Fruit fly (Drosophila melanogaster) whole organism, embryonic: Measurements from ENCODE around the gene Drsl5.

ENCODE experiments used
- Blimp-1 ChIP-seq: fragments of 200-800 bp; sonication (Bioruptor generic); optimal IDR thresholded peaks from 3 replicates; lab custom pipeline; 2018; ENCODE audit warnings: missing biosample characterization, missing genetic modification characterization, mild to moderate bottlenecking, moderate library complexity, missing genetic modification reagents
- CG10209 ChIP-seq: fragments of 200-800 bp; sonication (Bioruptor generic); optimal IDR thresholded peaks from 3 replicates; lab custom pipeline; 2017; ENCODE audit warnings: missing biosample characterization, mild to moderate bottlenecking, missing genetic modification characterization, missing genetic modification reagents
- CG10462 ChIP-seq: fragments of 200-800 bp; sonication (Bioruptor generic); optimal IDR thresholded peaks from 2 replicates; lab custom pipeline; 2016; ENCODE audit warnings: missing biosample characterization, missing genetic modification characterization
- CG12071 ChIP-seq: fragments of 200-800 bp; sonication (Bioruptor generic); optimal IDR thresholded peaks from 3 replicates; lab custom pipeline; 2018; ENCODE audit warnings: missing biosample characterization, mild to moderate bottlenecking, missing genetic modification characterization
- CG12391 ChIP-seq: fragments of 200-800 bp; sonication (Bioruptor generic); optimal IDR thresholded peaks from 3 replicates; lab custom pipeline; 2018; ENCODE audit warnings: missing biosample characterization, mild to moderate bottlenecking, missing genetic modification characterization, moderate library complexity
- CG15269 ChIP-seq: fragments of 200-800 bp; sonication (Bioruptor generic); optimal IDR thresholded peaks from 2 replicates; lab custom pipeline; 2018; ENCODE audit warnings: missing biosample characterization, mild to moderate bottlenecking, missing genetic modification characterization, moderate library complexity
- CG1529 ChIP-seq: fragments of 200-800 bp; sonication (Bioruptor generic); optimal IDR thresholded peaks from 3 replicates; lab custom pipeline; 2018; ENCODE audit warnings: missing biosample characterization, missing genetic modification characterization
- CG1647 ChIP-seq: fragments of 200-800 bp; sonication (Bioruptor generic); optimal IDR thresholded peaks from 3 replicates; lab custom pipeline; 2016; ENCODE audit warnings: missing biosample characterization, missing genetic modification characterization
- CG16863 ChIP-seq: fragments of 200-800 bp; sonication (Bioruptor generic); optimal IDR thresholded peaks from 3 replicates; lab custom pipeline; 2016; ENCODE audit warnings: missing biosample characterization, missing genetic modification characterization
- CG18011 ChIP-seq: fragments of 200-800 bp; sonication (Bioruptor generic); optimal IDR thresholded peaks from 2 replicates; lab custom pipeline; 2017; ENCODE audit warnings: missing biosample characterization, missing genetic modification characterization, mild to moderate bottlenecking, moderate library complexity, missing genotype
- CG2678 ChIP-seq: fragments of 200-800 bp; sonication (Bioruptor generic); optimal IDR thresholded peaks from 3 replicates; lab custom pipeline; 2019; ENCODE audit warnings: missing biosample characterization, mild to moderate bottlenecking, missing genetic modification characterization, moderate library complexity
- CG3281 ChIP-seq: fragments of 200-800 bp; sonication (Bioruptor generic); optimal IDR thresholded peaks from 3 replicates; lab custom pipeline; 2017; ENCODE audit warnings: missing biosample characterization, mild to moderate bottlenecking, missing genetic modification characterization
- CG3407 ChIP-seq: fragments of 200-800 bp; sonication (Bioruptor generic); optimal IDR thresholded peaks from 2 replicates; lab custom pipeline; 2018; ENCODE audit warnings: missing biosample characterization, mild to moderate bottlenecking, missing genetic modification characterization
- CG34376 ChIP-seq: fragments of 200-800 bp; sonication (Bioruptor generic); optimal IDR thresholded peaks from 2 replicates; lab custom pipeline; 2018; ENCODE audit warnings: missing biosample characterization, mild to moderate bottlenecking, missing genetic modification characterization
- CG34422 ChIP-seq: fragments of 200-800 bp; sonication (Bioruptor generic); IDR thresholded peaks from 3 replicates; pipeline ENCODE4 v1.3.6; 2022; ENCODE audit warnings: missing biosample characterization, missing genetic modification characterization
- CG4707 ChIP-seq: fragments of 200-800 bp; sonication (Bioruptor generic); optimal IDR thresholded peaks from 2 replicates; lab custom pipeline; 2018; ENCODE audit warnings: missing biosample characterization, mild to moderate bottlenecking, missing genetic modification characterization, moderate library complexity
- CG5245 ChIP-seq: fragments of 200-800 bp; sonication (Bioruptor generic); optimal IDR thresholded peaks from 3 replicates; lab custom pipeline; 2016; ENCODE audit warnings: missing biosample characterization, missing genetic modification characterization
- CG6854 ChIP-seq: fragments of 200-800 bp; sonication (Bioruptor generic); optimal IDR thresholded peaks from 3 replicates; lab custom pipeline; 2017; ENCODE audit warnings: missing biosample characterization, mild to moderate bottlenecking, missing genetic modification characterization
- CG7839 ChIP-seq: fragments of 200-800 bp; sonication (Bioruptor generic); optimal IDR thresholded peaks from 3 replicates; lab custom pipeline; 2018; ENCODE audit warnings: missing biosample characterization, mild to moderate bottlenecking, missing genetic modification characterization, moderate library complexity
- CG8290 ChIP-seq, 3 experiments: fragments of 200-800 bp; sonication (Bioruptor generic); optimal IDR thresholded peaks; 2 replicates each; lab custom pipeline; 2016 to 2019; ENCODE audit warnings: missing biosample characterization in 3 of 3, missing genetic modification characterization in 3 of 3, mild to moderate bottlenecking in 2 of 3, moderate library complexity in 1 of 3
- CG8359 ChIP-seq: fragments of 200-800 bp; sonication (Bioruptor generic); optimal IDR thresholded peaks from 2 replicates; lab custom pipeline; 2017; ENCODE audit warnings: missing biosample characterization, mild to moderate bottlenecking, missing genetic modification characterization, borderline replicate concordance
- CG8944 ChIP-seq: fragments of 200-800 bp; sonication (Bioruptor generic); optimal IDR thresholded peaks from 3 replicates; lab custom pipeline; 2016; ENCODE audit warnings: missing biosample characterization, missing genetic modification characterization
- CG9609 ChIP-seq: fragments of 200-800 bp; sonication (Bioruptor generic); optimal IDR thresholded peaks from 3 replicates; lab custom pipeline; 2016; ENCODE audit warnings: missing biosample characterization, missing genetic modification characterization
- CG9727 ChIP-seq: fragments of 200-800 bp; sonication (Bioruptor generic); optimal IDR thresholded peaks from 3 replicates; lab custom pipeline; 2017; ENCODE audit warnings: missing biosample characterization, mild to moderate bottlenecking, missing genetic modification characterization
- CTCF ChIP-seq: fragments of 200-800 bp; sonication (Bioruptor generic); optimal IDR thresholded peaks from 2 replicates; lab custom pipeline; 2017; ENCODE audit warnings: missing biosample characterization, mild to moderate bottlenecking, missing genetic modification characterization, moderate library complexity
- Drgx ChIP-seq: fragments of 200-800 bp; sonication (Bioruptor generic); IDR thresholded peaks from 2 replicates; pipeline ENCODE4 v1.3.6; 2022; ENCODE audit warnings: missing biosample characterization, missing genetic modification characterization
- HLH54F ChIP-seq: fragments of 200-800 bp; sonication (Bioruptor generic); optimal IDR thresholded peaks from 3 replicates; lab custom pipeline; 2016; ENCODE audit warnings: missing biosample characterization, missing genetic modification characterization
- Spps ChIP-seq: fragments of 200-800 bp; sonication (Bioruptor generic); optimal IDR thresholded peaks from 2 replicates; lab custom pipeline; 2018; ENCODE audit warnings: missing biosample characterization, mild to moderate bottlenecking, missing genetic modification characterization
- Stat92E ChIP-seq, 3 experiments: fragments of >200 bp in 2 of 3; fragments of 200-800 bp in 1 of 3; sonication (Bioruptor generic) in 1 of 3; optimal IDR thresholded peaks; 2 replicates each; lab custom pipeline; 2017 to 2019; ENCODE audit warnings: missing biosample characterization in 3 of 3, missing genetic modification characterization in 3 of 3, mild to moderate bottlenecking in 1 of 3, moderate library complexity in 1 of 3
- az2 ChIP-seq: fragments of 200-800 bp; sonication (Bioruptor generic); optimal IDR thresholded peaks from 3 replicates; lab custom pipeline; 2016; ENCODE audit warnings: missing biosample characterization, missing genetic modification characterization
- caup ChIP-seq: fragments of 200-800 bp; sonication (Bioruptor generic); optimal IDR thresholded peaks from 3 replicates; lab custom pipeline; 2017; ENCODE audit warnings: missing biosample characterization, mild to moderate bottlenecking, missing genetic modification characterization, moderate library complexity; ENCODE audit not compliant: severe bottlenecking
- cg ChIP-seq: fragments of 200-800 bp; sonication (Bioruptor generic); optimal IDR thresholded peaks from 3 replicates; lab custom pipeline; 2019; ENCODE audit warnings: missing biosample characterization, mild to moderate bottlenecking, missing genetic modification characterization, moderate library complexity
- chif ChIP-seq, 2 experiments: fragments of 200-800 bp; sonication (Bioruptor generic); optimal IDR thresholded peaks; 3 replicates each; lab custom pipeline; 2016; ENCODE audit warnings: missing biosample characterization in 2 of 2, missing genetic modification characterization in 2 of 2
- crol ChIP-seq: fragments of 200-800 bp; sonication (Bioruptor generic); IDR thresholded peaks from 2 replicates; pipeline ENCODE4 v1.3.6; 2022; ENCODE audit warnings: missing biosample characterization, missing genetic modification characterization
- crp ChIP-seq, 2 experiments: fragments of 200-800 bp; sonication (Bioruptor generic); optimal IDR thresholded peaks; 2 replicates in 1 of 2; 3 replicates in 1 of 2; lab custom pipeline; 2017; ENCODE audit warnings: missing biosample characterization in 2 of 2, missing genetic modification characterization in 2 of 2, mild to moderate bottlenecking in 1 of 2, moderate library complexity in 1 of 2
- dati ChIP-seq: fragments of 200-800 bp; sonication (Bioruptor generic); IDR thresholded peaks from 2 replicates; pipeline ENCODE4 v1.3.6; 2022; ENCODE audit warnings: missing biosample characterization, missing genetic modification characterization
- dpn ChIP-seq, 2 experiments: fragments of 200-800 bp; sonication (Bioruptor generic); optimal IDR thresholded peaks; 3 replicates each; lab custom pipeline; 2016; ENCODE audit warnings: missing biosample characterization in 2 of 2, missing genetic modification characterization in 2 of 2
- fru ChIP-seq: fragments of >200 bp; optimal IDR thresholded peaks from 2 replicates; lab custom pipeline; 2017
- gem ChIP-seq: fragments of 200-800 bp; sonication (Bioruptor generic); optimal IDR thresholded peaks from 2 replicates; lab custom pipeline; 2019; ENCODE audit warnings: missing biosample characterization, mild to moderate bottlenecking, missing genetic modification characterization, moderate library complexity
- grau ChIP-seq: fragments of 200-800 bp; optimal IDR thresholded peaks from 3 replicates; lab custom pipeline; 2019; ENCODE audit warnings: missing biosample characterization, mild to moderate bottlenecking, missing genetic modification characterization, moderate library complexity
- grn ChIP-seq: fragments of 200-800 bp; sonication (Bioruptor generic); optimal IDR thresholded peaks from 3 replicates; lab custom pipeline; 2017; ENCODE audit warnings: missing biosample characterization, missing genetic modification characterization
- ind ChIP-seq: fragments of 200-800 bp; sonication (Bioruptor generic); optimal IDR thresholded peaks from 3 replicates; lab custom pipeline; 2016; ENCODE audit warnings: missing biosample characterization, missing genetic modification characterization
- knrl ChIP-seq: fragments of 200-800 bp; sonication (Bioruptor generic); IDR thresholded peaks from 3 replicates; pipeline ENCODE4 v1.3.6; 2022; ENCODE audit warnings: missing biosample characterization, missing genetic modification characterization; ENCODE audit not compliant: partially characterized antibody
- nerfin-2 ChIP-seq: fragments of 200-800 bp; sonication (Bioruptor generic); IDR thresholded peaks from 2 replicates; pipeline ENCODE4 v1.3.6; 2022; ENCODE audit warnings: missing biosample characterization, missing genetic modification characterization; ENCODE audit not compliant: partially characterized antibody
- salm ChIP-seq: fragments of 200-800 bp; sonication (Bioruptor generic); optimal IDR thresholded peaks from 2 replicates; lab custom pipeline; 2018; ENCODE audit warnings: missing biosample characterization, mild to moderate bottlenecking, missing genetic modification characterization
- sc ChIP-seq, 3 experiments: fragments of >200 bp in 2 of 3; fragments of 200-800 bp in 1 of 3; sonication (Bioruptor generic) in 1 of 3; optimal IDR thresholded peaks; 2 replicates in 2 of 3; 3 replicates in 1 of 3; lab custom pipeline; 2017; ENCODE audit warnings: mild to moderate bottlenecking in 1 of 3, missing biosample characterization in 1 of 3, missing genetic modification characterization in 1 of 3, missing genetic modification reagents in 1 of 3
- sima ChIP-seq: fragments of 200-800 bp; sonication (Bioruptor generic); optimal IDR thresholded peaks from 2 replicates; lab custom pipeline; 2016; ENCODE audit warnings: missing biosample characterization, missing genetic modification characterization
- trh ChIP-seq: fragments of 200-800 bp; sonication (Bioruptor generic); optimal IDR thresholded peaks from 2 replicates; lab custom pipeline; 2016; ENCODE audit warnings: missing biosample characterization, missing genetic modification characterization
- tx ChIP-seq: fragments of 200-800 bp; sonication (Bioruptor generic); optimal IDR thresholded peaks from 2 replicates; lab custom pipeline; 2016; ENCODE audit warnings: missing biosample characterization, missing genetic modification characterization
- zfh1 ChIP-seq: fragments of 200-800 bp; sonication (Bioruptor generic); IDR thresholded peaks from 3 replicates; pipeline ENCODE4 v1.3.6; 2022; ENCODE audit warnings: missing biosample characterization, missing genetic modification characterization

Drsl5 gene

dm6 chr3L:3305430-3305829 lies 11.2 kb upstream of the Drsl5 start (continued):
- peak; percentile 23 for TF ChIP-seq CG10462 (GFP tag; lab: Kevin White, UChicago)
- TF ChIP-seq CG16863 (GFP tag; lab: Kevin White, UChicago) = peak; percentile 47
- no peak for TF ChIP-seq Drgx (GFP tag; lab: Robert Waterston, UW)
- peak; percentile 49 for TF ChIP-seq CG8359 (GFP tag; lab: Kevin White, UChicago)
- TF ChIP-seq knrl (GFP tag; lab: Robert Waterston, UW) = no peak
- TF ChIP-seq CG7839 (tag; lab: Kevin White, UChicago) = peak; percentile 14
- TF ChIP-seq nerfin-2 (GFP tag; lab: Robert Waterston, UW) = no peak
- TF ChIP-seq sc (optimal IDR thresholded peaks at IDR 0.05; lab: Kevin White, UChicago) = no peak
- TF ChIP-seq sc (GFP tag; optimal IDR thresholded peaks at IDR 0.05; lab: Kevin White, UChicago) = peak; percentile 61
- TF ChIP-seq CG1647 (GFP tag; lab: Kevin White, UChicago) = no peak
- TF ChIP-seq CG3407 (GFP tag; lab: Kevin White, UChicago) = peak; percentile 64
- peak; percentile 25 for TF ChIP-seq grau (tag; lab: Kevin White, UChicago)
- TF ChIP-seq CG9727 (GFP tag; lab: Kevin White, UChicago) = peak; percentile 44
- peak; percentile 45 for TF ChIP-seq trh (GFP tag; lab: Kevin White, UChicago)
- TF ChIP-seq CG9609 (GFP tag; lab: Kevin White, UChicago) = no peak
- no peak for TF ChIP-seq CG18011 (GFP tag; lab: Kevin White, UChicago)
- peak; percentile 68 for TF ChIP-seq caup (GFP tag; lab: Kevin White, UChicago)
- TF ChIP-seq Spps (tag; lab: Kevin White, UChicago) = no peak
- peak; percentile 60 for TF ChIP-seq CG2678
- peak; percentile 55 for TF ChIP-seq CG3281
- TF ChIP-seq fru (lab: Kevin White, UChicago) = no peak
- peak; percentile 68 for TF ChIP-seq Blimp-1 (GFP tag; lab: Kevin White, UChicago)
- peak; percentile 34 for TF ChIP-seq CG4707 (GFP tag; lab: Kevin White, UChicago)
- TF ChIP-seq Stat92E (GFP tag; optimal IDR thresholded peaks at IDR 0.05; lab: Kevin White, UChicago) = no peak
- peak; percentile 3 for TF ChIP-seq CG8290 (GFP tag; optimal IDR thresholded peaks at IDR 0.05; lab: Kevin White, UChicago)
- peak in 1 of 2 experiments; percentile 86 for TF ChIP-seq CG8290 (tag; optimal IDR thresholded peaks at IDR 0.05; lab: Kevin White, UChicago)
- TF ChIP-seq zfh1 (GFP tag; lab: Robert Waterston, UW) = peak; percentile 45; the same call in 1 of the 3 replicates
- TF ChIP-seq salm = peak; percentile 9
- TF ChIP-seq CTCF (GFP tag; lab: Kevin White, UChicago) = no peak
- no peak for TF ChIP-seq cg (GFP tag; lab: Kevin White, UChicago)
- TF ChIP-seq CG34376 = no peak
- TF ChIP-seq HLH54F (GFP tag; lab: Kevin White, UChicago) = peak; percentile 9
- peak; percentile 42 for TF ChIP-seq CG8944 (GFP tag; lab: Kevin White, UChicago)
- peak; percentile 13 for TF ChIP-seq CG5245 (GFP tag; lab: Kevin White, UChicago)
- peak; percentile 6 for TF ChIP-seq CG12391 (tag; lab: Kevin White, UChicago)
- TF ChIP-seq CG12071 = peak; percentile 58
- peak; percentile 61 for TF ChIP-seq gem (tag; lab: Kevin White, UChicago)
- TF ChIP-seq CG10209 (GFP tag; lab: Kevin White, UChicago) = peak; percentile 74
- TF ChIP-seq CG1529 = peak; percentile 31
- no peak for TF ChIP-seq ind (GFP tag; lab: Kevin White, UChicago)
- TF ChIP-seq az2 (GFP tag; lab: Kevin White, UChicago) = no peak
- TF ChIP-seq CG34422 (GFP tag; lab: Robert Waterston, UW) = no peak
- TF ChIP-seq grn (GFP tag; lab: Kevin White, UChicago) = peak; percentile 13
- TF ChIP-seq crol = no peak
- TF ChIP-seq dati (GFP tag; lab: Robert Waterston, UW) = no peak
- no peak for TF ChIP-seq sima (GFP tag; lab: Kevin White, UChicago)
- no peak for TF ChIP-seq CG6854 (GFP tag; lab: Kevin White, UChicago)
- TF ChIP-seq CG15269 (tag; lab: Kevin White, UChicago) = peak; percentile 6
- peak in 1 of 2 experiments; percentile 27 for TF ChIP-seq chif (GFP tag; optimal IDR thresholded peaks at IDR 0.05; lab: Kevin White, UChicago)
- peak; percentile 14 to 46 for TF ChIP-seq dpn (GFP tag; optimal IDR thresholded peaks at IDR 0.05; lab: Kevin White, UChicago)
- peak; percentile 7 for TF ChIP-seq tx
- no peak for TF ChIP-seq crp (GFP tag; optimal IDR thresholded peaks at IDR 0.05; lab: Kevin White, UChicago)
